Fruit fly (Drosophila melanogaster) whole organism: ENCODE measurements around the gene chinmo.

ENCODE experiments used
- CG8478 ChIP-seq: fragments of >200 bp; optimal IDR thresholded peaks from 2 replicates; lab custom pipeline; 2018; ENCODE audit warnings: inconsistent platforms
- Dll ChIP-seq: fragments of >200 bp; optimal IDR thresholded peaks from 2 replicates; lab custom pipeline; 2017
- EcR ChIP-seq, 2 experiments: fragments of >200 bp; optimal IDR thresholded peaks; 2 replicates each; lab custom pipeline; 2017; ENCODE audit warnings: missing biosample characterization in 2 of 2, missing genetic modification characterization in 2 of 2, missing genetic modification reagents in 2 of 2
- pan ChIP-seq: fragments of >200 bp; optimal IDR thresholded peaks from 2 replicates; lab custom pipeline; 2017
- psq ChIP-seq: fragments of >200 bp; optimal IDR thresholded peaks from 2 replicates; lab custom pipeline; 2017
- usp ChIP-seq: fragments of >200 bp; optimal IDR thresholded peaks from 2 replicates; lab custom pipeline; 2017; ENCODE audit warnings: missing biosample characterization, missing genetic modification characterization, mixed read lengths

The chinmo gene

DNA sequence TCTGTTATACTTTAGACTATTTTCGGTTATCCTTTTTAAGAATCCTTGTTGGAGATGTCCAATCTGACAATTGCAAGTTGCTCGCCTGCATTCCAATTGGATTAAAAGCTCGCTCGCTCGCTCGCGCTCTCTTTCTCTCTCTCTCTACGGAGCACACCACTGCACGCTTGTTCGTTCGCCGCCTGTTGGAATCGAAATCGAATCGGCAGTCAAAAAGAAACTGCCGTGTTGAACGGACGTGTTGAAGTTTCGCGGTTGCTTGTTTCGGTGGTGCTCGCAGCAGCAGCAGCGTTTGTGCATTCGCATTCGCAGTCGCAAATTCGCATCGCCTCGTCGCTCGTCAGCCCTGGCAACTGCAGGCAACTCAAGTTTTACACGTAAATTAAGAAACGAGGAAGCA is at the start of gene chinmo:
Gene chinmo (plus strand): TSS at position 206 of the 400 bp plus-strand sequence.
- TF ChIP-seq psq (lab: Kevin White, UChicago) (no peak), Dll (peak; percentile 63)

DNA sequence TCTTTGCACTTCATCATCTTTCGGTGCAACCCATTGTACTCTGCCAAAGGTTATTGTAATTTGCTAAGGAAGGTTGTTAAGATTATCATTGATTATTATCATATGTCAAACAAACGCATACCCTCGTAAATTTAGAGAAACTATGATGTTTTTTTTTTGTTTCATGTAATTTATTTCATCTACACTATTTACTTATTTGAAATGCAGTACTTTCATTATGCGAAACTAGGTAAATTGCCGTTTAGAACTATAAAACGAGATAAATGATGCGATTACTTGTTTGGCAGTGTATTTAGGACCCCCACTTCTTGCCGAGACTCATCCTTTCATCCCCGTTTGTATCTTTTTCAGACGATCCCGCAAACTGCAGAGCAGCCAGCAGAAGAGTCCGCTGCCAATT is 47.2 kb upstream of the chinmo start:
- TF ChIP-seq CG8478, result no peak
- TF ChIP-seq Dll, result no peak
- TF ChIP-seq pan (lab: Kevin White, UChicago), result no peak
- TF ChIP-seq usp (GFP tag; lab: Kevin White, UChicago), result no peak

DNA sequence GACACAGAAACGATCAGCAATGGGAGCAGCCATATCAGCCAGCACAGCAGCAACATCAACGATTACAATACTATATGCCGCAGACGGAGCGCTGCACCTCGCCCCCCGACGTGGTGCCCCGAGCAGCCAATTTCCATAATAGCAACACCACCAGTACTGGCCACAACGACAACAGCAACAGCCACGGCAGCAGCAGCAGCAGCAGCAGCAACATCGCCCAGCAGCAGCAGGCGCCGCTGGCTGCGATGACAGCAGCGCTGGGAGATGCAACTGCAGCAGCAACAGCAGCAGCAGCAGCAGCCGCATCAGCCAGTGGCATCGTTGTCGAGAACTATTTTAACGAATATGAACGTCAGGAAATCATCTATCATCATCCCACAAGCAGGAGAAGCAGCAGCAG is 44.3 kb upstream of the chinmo start:
- TF ChIP-seq Dll (no peak), EcR (GFP tag; optimal IDR thresholded peaks at IDR 0.05; lab: Kevin White, UChicago) (no peak), pan (lab: Kevin White, UChicago) (no peak)

DNA sequence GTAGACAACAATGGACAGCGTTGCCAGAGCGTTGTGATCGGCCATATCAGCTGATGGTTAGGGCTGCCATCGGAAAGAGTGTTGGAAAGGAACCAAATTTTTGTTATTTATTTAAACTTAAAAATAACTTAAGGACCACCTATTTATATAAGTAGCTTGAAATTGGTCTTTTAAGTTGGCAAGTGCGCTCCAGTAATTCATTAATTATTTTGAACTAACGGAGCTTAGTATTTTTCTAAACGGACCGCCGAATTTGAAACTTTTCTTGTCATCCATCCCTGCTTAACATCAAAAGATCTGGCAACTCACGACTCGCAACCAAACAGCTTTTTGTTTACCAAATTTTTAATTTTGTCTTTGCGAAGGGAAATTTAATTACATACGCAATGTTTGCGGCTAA is 39.9 kb upstream of the chinmo start, which contains the start of the genes Rab3GAP1 and CG14352:
Gene Rab3GAP1 (minus strand): TSS at position 36 of the 400 bp plus-strand sequence.
Gene CG14352 (plus strand): TSS at position 289 of the 400 bp plus-strand sequence.
- TF ChIP-seq Dll (no peak), psq (lab: Kevin White, UChicago) (no peak), EcR (GFP tag; optimal IDR thresholded peaks at IDR 0.05; lab: Kevin White, UChicago) (no peak), usp (GFP tag; lab: Kevin White, UChicago) (no peak), CG8478 (no peak), pan (lab: Kevin White, UChicago) (no peak)

DNA sequence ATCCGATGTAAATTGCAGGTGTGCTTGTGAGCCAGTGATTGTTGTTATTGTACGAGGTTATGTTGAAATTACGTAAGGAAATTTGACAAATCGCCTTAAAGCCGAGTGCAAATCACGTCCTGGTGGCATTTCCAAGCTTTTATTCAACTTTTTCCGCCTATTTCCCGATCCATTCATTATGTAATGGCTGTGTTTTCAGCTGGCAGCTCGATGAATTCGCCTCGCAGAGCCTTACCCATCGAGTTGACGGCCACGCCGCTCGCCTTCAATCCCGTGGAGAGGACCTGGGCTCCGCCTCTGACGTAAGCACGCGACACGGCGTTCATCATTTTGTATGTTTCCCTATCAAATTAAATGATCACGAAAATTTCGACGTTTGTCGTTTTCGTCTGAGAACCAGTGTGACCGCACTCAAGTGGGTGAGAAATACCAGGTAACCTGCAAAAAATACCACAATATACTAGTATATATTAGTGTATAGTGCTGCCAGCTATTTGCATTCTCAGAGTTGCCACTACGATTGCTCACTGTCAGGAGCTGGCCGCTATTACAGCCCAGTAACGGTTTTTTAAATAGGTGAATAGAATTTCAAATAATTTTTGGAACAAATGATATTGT is 37.2 kb upstream of the chinmo start, which contains the start of gene RFeSP:
Gene RFeSP (minus strand): TSS at position 413 of the 618 bp plus-strand sequence.
- no peak for TF ChIP-seq Dll
- no peak for TF ChIP-seq psq (lab: Kevin White, UChicago)

DNA sequence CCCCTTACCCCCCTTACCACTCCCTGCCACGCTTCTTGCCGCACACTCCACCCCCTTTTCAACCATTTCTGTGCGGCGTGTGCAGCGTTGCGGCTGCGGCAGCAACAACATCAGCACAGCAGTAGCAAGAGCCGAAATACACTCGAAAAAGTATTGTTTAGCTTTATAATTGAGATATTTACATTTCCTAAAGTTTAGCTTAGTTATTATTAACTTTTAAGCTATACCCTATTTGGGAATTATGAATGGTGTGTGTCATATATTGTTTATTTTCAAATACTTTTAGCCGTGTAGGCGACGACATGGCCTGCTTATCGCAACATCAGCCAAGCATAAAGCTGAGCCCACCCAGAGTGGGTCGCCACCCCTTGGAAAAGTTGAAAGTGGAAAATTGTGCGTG is 35.3 kb upstream of the chinmo start:
- TF ChIP-seq CG8478 (no peak), usp (GFP tag; lab: Kevin White, UChicago) (no peak), psq (lab: Kevin White, UChicago) (no peak), pan (lab: Kevin White, UChicago) (no peak), Dll (no peak), EcR (GFP tag; optimal IDR thresholded peaks at IDR 0.05; lab: Kevin White, UChicago) (no peak)

DNA sequence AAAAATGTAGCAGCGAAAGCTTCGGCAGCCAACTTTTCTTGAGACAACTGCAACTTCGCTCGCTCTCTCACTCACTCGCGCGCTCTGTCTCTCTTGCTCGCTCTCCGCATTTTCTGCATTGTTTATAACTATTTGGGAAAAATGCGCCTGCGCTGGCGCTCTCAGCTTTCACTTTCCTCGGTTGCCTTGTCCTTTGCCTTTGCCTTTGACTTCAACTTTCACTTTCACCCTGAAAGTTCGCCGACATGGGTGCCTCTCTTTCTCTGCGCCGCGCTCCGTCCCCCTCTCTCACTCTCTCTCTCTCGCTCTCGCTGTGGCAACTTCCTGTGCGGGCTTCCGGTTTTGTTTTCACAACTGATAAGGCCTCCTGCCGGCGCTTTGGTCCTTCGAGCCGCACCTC is 33.3 kb upstream of the chinmo start:
- TF ChIP-seq psq (lab: Kevin White, UChicago) (no peak), Dll (peak; percentile 49)

DNA sequence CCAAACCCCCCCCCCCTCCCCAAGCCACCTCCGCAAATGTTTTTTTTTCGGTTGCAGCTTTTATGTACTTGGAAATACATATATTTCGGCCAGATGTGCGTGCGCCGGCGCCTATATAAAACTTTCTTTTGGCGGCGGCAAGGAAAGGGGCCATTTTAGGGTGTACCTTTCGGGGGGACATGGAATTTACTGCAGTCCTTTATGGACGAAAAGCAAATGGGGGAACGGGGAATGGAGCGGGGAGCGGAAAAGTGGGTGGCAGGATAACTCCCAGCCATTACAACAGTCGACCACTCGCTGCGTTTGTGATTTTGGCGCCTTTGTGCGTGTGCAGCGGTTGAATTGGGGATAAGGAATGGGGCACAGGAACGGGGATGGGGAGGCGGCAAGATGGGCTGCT is 32.4 kb upstream of the chinmo start:
- TF ChIP-seq Dll, result no peak
- TF ChIP-seq CG8478, result no peak
- TF ChIP-seq usp (GFP tag; lab: Kevin White, UChicago), result no peak
- TF ChIP-seq pan (lab: Kevin White, UChicago), result no peak
- no peak for TF ChIP-seq psq (lab: Kevin White, UChicago)
- TF ChIP-seq EcR (GFP tag; optimal IDR thresholded peaks at IDR 0.05; lab: Kevin White, UChicago), result no peak

DNA sequence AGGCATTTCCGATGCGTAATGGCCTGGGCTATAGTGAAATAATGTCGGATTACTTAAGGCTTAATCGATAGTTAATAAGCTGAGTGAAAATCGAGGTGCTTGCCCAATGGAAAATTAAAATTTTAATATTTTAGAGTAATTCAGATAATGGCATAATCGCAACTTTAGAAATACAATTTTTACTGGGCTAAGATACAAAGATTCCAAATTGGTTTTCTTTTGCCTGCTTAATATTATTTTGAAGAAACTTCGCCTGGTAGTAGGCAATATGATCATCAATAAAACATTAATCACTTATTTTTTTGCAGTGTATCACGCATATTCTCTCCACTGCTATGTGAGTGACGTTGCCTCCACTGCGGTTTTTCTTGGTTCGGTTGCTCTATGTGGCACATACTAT is 31.9 kb upstream of the chinmo start:
- no peak for TF ChIP-seq psq (lab: Kevin White, UChicago)
- TF ChIP-seq CG8478, result no peak
- TF ChIP-seq EcR (GFP tag; optimal IDR thresholded peaks at IDR 0.05; lab: Kevin White, UChicago), result no peak
- no peak for TF ChIP-seq Dll
- no peak for TF ChIP-seq usp (GFP tag; lab: Kevin White, UChicago)
- TF ChIP-seq pan (lab: Kevin White, UChicago), result no peak

DNA sequence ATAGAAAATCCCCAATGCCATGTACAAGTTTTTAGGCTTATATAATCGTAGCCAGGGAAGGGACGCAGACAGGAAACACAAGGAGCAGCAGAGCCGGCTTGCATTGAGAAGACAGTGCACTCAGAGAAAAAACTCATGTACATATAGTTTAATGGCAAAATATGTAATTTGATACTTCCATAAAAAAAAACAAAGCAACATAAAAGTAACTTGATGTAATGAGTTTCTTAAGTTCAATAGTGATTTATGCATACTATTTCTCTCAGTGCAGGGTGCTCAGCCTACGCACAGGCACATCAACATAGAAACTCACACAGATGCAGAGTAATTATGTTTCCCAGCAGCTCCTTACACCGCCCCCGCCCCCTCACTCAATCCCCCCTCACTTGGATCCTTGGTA is 30.3 kb upstream of the chinmo start:
- TF ChIP-seq pan (lab: Kevin White, UChicago), result no peak
- no peak for TF ChIP-seq psq (lab: Kevin White, UChicago)
- no peak for TF ChIP-seq EcR (GFP tag; optimal IDR thresholded peaks at IDR 0.05; lab: Kevin White, UChicago)
- no peak for TF ChIP-seq usp (GFP tag; lab: Kevin White, UChicago)
- TF ChIP-seq Dll, result no peak
- TF ChIP-seq CG8478, result no peak

DNA sequence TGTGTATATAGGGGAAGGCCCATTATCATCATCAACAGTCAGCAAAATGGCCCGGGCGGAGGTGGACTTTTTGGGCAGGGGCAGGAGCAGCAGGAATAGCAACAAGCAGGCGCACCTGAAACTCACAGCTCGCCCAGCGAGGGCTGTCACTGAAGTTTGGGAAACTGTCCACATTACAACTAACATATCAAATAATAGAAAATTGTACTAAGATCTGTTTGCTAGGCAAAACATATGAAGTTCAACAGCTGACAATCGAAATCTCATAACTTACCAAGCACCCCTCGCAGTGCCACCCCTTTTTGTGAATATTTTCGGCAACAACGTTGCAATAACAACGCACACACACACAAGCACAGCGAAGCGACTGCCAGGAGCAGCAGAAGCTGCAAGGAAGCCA is 26.3 kb upstream of the chinmo start:
- no peak for TF ChIP-seq pan (lab: Kevin White, UChicago)
- TF ChIP-seq Dll, result no peak
- no peak for TF ChIP-seq usp (GFP tag; lab: Kevin White, UChicago)

DNA sequence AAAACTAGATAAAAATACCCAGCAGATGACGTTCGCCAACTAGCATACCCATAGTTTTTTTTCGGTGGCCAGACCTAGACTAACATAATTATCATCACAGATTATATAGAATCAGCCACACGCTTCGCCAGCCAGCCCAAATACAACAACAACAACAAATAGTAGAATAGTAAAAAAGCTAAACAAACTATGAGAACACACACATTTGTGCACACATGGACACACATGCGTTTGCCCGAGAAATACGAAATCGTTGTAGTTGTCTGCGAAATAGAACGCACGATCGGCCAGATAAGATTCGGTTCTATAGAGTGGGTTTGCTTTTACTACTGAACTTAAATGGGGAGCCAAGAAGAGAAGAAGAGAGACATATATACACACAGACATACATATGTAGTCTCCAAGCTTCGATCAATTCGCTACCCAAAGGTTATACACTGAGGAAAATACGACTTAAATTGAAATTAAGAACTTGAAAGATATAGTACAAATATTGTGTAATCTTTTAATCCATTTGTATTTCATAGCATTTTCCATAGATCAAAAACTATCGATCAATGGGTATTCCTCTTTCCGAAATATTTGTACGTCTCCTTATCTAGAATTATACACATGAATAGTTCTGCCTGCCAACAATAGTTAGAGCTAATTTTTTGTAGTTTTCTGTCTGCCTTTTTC is 23.1 kb upstream of the chinmo start:
- no peak for TF ChIP-seq CG8478
- no peak for TF ChIP-seq Dll
- TF ChIP-seq EcR (GFP tag; optimal IDR thresholded peaks at IDR 0.05; lab: Kevin White, UChicago), result no peak
- no peak for TF ChIP-seq pan (lab: Kevin White, UChicago)
- TF ChIP-seq psq (lab: Kevin White, UChicago), result no peak
- TF ChIP-seq usp (GFP tag; lab: Kevin White, UChicago), result no peak

DNA sequence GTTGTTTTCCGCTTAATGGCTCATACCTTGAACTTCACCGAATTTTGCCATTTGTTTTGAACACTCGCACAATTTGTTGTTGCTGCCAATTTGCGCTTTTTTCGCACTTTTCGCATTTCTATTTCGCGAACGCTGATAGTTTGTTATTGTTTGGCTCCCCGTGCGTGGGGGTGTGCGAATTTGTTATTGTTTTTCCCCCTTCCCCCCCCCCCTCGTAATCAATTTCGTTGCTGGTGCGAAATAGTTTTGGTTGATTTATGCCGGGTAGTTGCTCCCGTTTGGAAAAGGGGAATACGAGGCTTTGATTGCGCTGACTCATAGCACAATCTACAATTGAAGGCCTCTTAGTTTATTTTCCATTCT is 22.6 kb upstream of the chinmo start:
- no peak for TF ChIP-seq pan (lab: Kevin White, UChicago)
- TF ChIP-seq CG8478, result no peak
- TF ChIP-seq Dll, result no peak
- no peak for TF ChIP-seq EcR (GFP tag; optimal IDR thresholded peaks at IDR 0.05; lab: Kevin White, UChicago)
- TF ChIP-seq usp (GFP tag; lab: Kevin White, UChicago), result no peak
- no peak for TF ChIP-seq psq (lab: Kevin White, UChicago)
